Fruit fly (Drosophila melanogaster): ENCODE data around the gene Trmt112.

The Trmt112 gene

DNA sequence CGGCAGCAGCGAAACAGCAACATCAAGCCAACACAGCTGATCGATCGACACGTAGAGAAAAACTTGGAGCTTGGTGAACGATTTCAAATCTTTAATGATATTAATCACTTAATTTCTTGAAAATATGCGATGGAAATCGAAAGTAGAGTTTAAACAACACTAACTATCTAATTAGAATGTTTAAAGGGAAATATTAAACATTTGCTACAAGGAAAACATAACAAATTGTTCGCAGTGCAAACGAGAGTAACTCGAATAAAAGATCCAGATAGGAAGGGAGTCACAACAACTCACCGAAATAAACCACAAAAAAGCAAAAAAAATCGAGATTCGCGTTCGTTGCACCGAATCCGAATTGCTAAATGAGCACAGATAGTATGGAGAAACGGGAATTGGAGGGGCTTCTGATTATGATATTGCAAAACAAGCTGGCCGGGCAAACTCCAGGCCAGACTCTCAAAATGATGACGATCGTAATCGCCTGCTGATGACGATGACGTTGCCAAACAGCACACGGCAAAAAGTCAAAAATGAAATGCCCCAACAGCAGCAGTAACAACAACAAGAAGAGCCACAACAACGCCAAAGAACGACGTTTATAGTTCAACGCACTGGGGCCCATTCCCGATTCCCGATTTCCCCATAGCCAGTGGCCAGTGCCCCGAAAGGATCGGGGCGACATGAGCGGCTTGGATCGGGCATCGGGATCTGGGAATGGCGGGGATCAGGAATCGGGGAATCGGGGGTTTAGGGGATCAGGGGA is 37.3 kb upstream of the Trmt112 start (continued):
- TF ChIP-seq Asciz (GFP tag; optimal IDR thresholded peaks at IDR 0.05) (peak; percentile 35), hbn (GFP tag; IDR thresholded peaks at IDR 0.05; ENCODE audit: partially characterized antibody) (no peak), NfI (GFP tag; optimal IDR thresholded peaks at IDR 0.05) (no peak), pan (optimal IDR thresholded peaks at IDR 0.05) (no peak), pan (GFP tag; optimal IDR thresholded peaks at IDR 0.05 in 1 of 2, IDR thresholded peaks at IDR 0.05 in 1 of 2) (no peak), bab2 (GFP tag; optimal IDR thresholded peaks at IDR 0.05) (peak; percentile 33), CG10959 (GFP tag; IDR thresholded peaks at IDR 0.05) (peak; percentile 13; the same call in 1 of the 2 replicates), MBD-R2 (GFP tag; IDR thresholded peaks at IDR 0.05) (no peak), btn (GFP tag; optimal IDR thresholded peaks at IDR 0.05) (peak; percentile 30), Spps (tag; optimal IDR thresholded peaks at IDR 0.05) (peak; percentile 40), Pdp1 (GFP tag; optimal IDR thresholded peaks at IDR 0.05) (peak in 1 of 2 experiments; percentile 42), hkb (optimal IDR thresholded peaks at IDR 0.05) (no peak), hkb (GFP tag; IDR thresholded peaks at IDR 0.05) (peak; percentile 35; the same call in 1 of the 2 replicates), CG4820 (GFP tag; optimal IDR thresholded peaks at IDR 0.05) (peak; percentile 27), nmo (GFP tag; optimal IDR thresholded peaks at IDR 0.05) (peak; percentile 73), CG17186 (GFP tag; optimal IDR thresholded peaks at IDR 0.05) (no peak), gfzf (GFP tag; optimal IDR thresholded peaks at IDR 0.05) (no peak), Max (GFP tag; optimal IDR thresholded peaks at IDR 0.05) (no peak), bowl (GFP tag; IDR thresholded peaks at IDR 0.05) (no peak), cato (GFP tag; optimal IDR thresholded peaks at IDR 0.05; ENCODE audit: borderline replicate concordance) (no peak), CG17829 (tag; optimal IDR thresholded peaks at IDR 0.05) (peak; percentile 65), CG8388 (GFP tag; optimal IDR thresholded peaks at IDR 0.05) (peak; percentile 42), nerfin-1 (tag; optimal IDR thresholded peaks at IDR 0.05) (peak; percentile 39), Blimp-1 (GFP tag; optimal IDR thresholded peaks at IDR 0.05) (peak; percentile 65), chm (GFP tag; IDR thresholded peaks at IDR 0.05) (peak; percentile 32; the same call in 1 of the 2 replicates), trem (tag; optimal IDR thresholded peaks at IDR 0.05) (peak; percentile 47), tgo (GFP tag; IDR thresholded peaks at IDR 0.05) (peak; percentile 20; the same call in 1 of the 3 replicates), Sox102F (GFP tag; optimal IDR thresholded peaks at IDR 0.05) (peak; percentile 71), grau (tag; optimal IDR thresholded peaks at IDR 0.05) (peak; percentile 47), CG13424 (tag; optimal IDR thresholded peaks at IDR 0.05) (peak; percentile 39), CG2678 (tag; optimal IDR thresholded peaks at IDR 0.05) (peak; percentile 58), CG9932 (GFP tag; IDR thresholded peaks at IDR 0.05) (no peak), zen (tag; optimal IDR thresholded peaks at IDR 0.05) (peak; percentile 28), Awh (GFP tag; IDR thresholded peaks at IDR 0.05) (0 out of 2 replicates have a peak, but pooled peaks have one; percentile 47), CG7556 (GFP tag; optimal IDR thresholded peaks at IDR 0.05) (peak; percentile 13), row (GFP tag; IDR thresholded peaks at IDR 0.05) (peak; percentile 48), CG9727 (GFP tag; optimal IDR thresholded peaks at IDR 0.05) (peak; percentile 54), Hsf (GFP tag; optimal IDR thresholded peaks at IDR 0.05) (peak; percentile 21), CG1603 (tag; optimal IDR thresholded peaks at IDR 0.05) (peak; percentile 67), Drgx (GFP tag; IDR thresholded peaks at IDR 0.05) (peak; percentile 83), gem (tag; optimal IDR thresholded peaks at IDR 0.05) (peak; percentile 76), chinmo (GFP tag; IDR thresholded peaks at IDR 0.05; ENCODE audit: partially characterized antibody) (0 out of 4 replicates have a peak, but pooled peaks have one; percentile 44), disco-r (GFP tag; optimal IDR thresholded peaks at IDR 0.05) (no peak), Gsc (GFP tag; IDR thresholded peaks at IDR 0.05) (no peak), PHDP (tag; optimal IDR thresholded peaks at IDR 0.05) (peak; percentile 31), Hr51 (GFP tag; optimal IDR thresholded peaks at IDR 0.05) (peak in 1 of 2 experiments; percentile 69), CG18011 (GFP tag; optimal IDR thresholded peaks at IDR 0.05) (no peak), sob (GFP tag; IDR thresholded peaks at IDR 0.05) (0 out of 2 replicates have a peak, but pooled peaks have one; percentile 32)
